Worm (Caenorhabditis elegans) whole organism, early embryonic: ENCODE measurements around the gene asg-2.

Experiments
- ama-1 ChIP-seq: fragments of 150-350 bp; optimal IDR thresholded peaks from 2 replicates; lab custom pipeline; 2014
- flt-1 ChIP-seq: fragments of 200-800 bp; sonication (Bioruptor generic); IDR thresholded peaks from 2 replicates; pipeline ENCODE4 v1.3.6; 2022; ENCODE audit warnings: missing genetic modification characterization, missing compliant biosample characterization
- sea-1 ChIP-seq: fragments of 200-800 bp; sonication (Bioruptor generic); conservative IDR thresholded peaks from 2 replicates; pipeline ENCODE4 v1.3.6; 2022; ENCODE audit warnings: missing genetic modification characterization, missing compliant biosample characterization

DNA sequence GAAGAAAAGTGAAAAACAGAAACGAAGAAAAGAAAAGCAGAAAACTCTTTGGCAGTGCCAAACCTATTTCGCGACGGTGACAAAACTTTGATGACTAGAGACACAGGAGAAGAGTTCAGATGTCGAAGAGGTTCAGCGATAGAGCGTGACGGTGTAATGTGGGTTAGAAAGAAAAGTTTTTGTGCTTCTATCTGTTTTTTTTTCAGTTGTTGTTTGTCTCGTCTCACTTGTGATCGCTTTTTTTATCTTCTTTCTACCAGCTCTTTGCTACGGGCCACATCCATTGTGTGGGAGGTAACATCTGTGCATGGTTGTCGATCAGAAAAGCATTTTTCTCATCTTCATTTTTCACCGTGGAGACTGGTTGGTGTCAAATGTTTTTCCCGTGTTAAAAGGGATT, 15.2 kb upstream of the asg-2 start, which contains the start of gene F41B4.1:
- TF ChIP-seq sea-1 (GFP tag; lab: Robert Waterston, UW) (no peak), ama-1 (lab: Kevin White, UChicago) (no peak), flt-1 (GFP tag; lab: Robert Waterston, UW) (no peak)
